Worm (Caenorhabditis elegans) whole organism, young adult: ENCODE measurements around the gene nkcc-1.
A peak's percentile ranks its signal among the peaks of the same experiment; 100 is the strongest.

Experiments used
- aptf-3 ChIP-seq: fragments of 200-800 bp; sonication (Bioruptor generic); IDR thresholded peaks from 2 replicates; pipeline ENCODE4 v1.3.6; 2022; ENCODE audit warnings: missing genetic modification characterization, missing compliant biosample characterization
- athp-1 ChIP-seq: sonication (generic microtip); optimal IDR thresholded peaks from 2 replicates; lab custom pipeline; 2017; ENCODE audit warnings: mild to moderate bottlenecking, missing genetic modification characterization, missing compliant biosample characterization
- chd-7 ChIP-seq: sonication (generic microtip); optimal IDR thresholded peaks from 2 replicates; lab custom pipeline; 2016; ENCODE audit warnings: mild to moderate bottlenecking, missing genetic modification characterization, moderate library complexity, missing compliant biosample characterization
- efl-1 ChIP-seq: fragments of 150-350 bp; optimal IDR thresholded peaks from 2 replicates; lab custom pipeline; 2014; ENCODE audit warnings: missing biosample characterization, missing genetic modification reagents, missing genetic modification characterization
- ets-4 ChIP-seq: fragments of 200-800 bp; sonication (Bioruptor generic); optimal IDR thresholded peaks from 2 replicates; lab custom pipeline; 2018; ENCODE audit warnings: mild to moderate bottlenecking, missing genetic modification characterization, missing compliant biosample characterization
- snpc-4 ChIP-seq, 5 experiments: fragments of 150-350 bp in 1 of 5; sonication (generic microtip) in 4 of 5; optimal IDR thresholded peaks; 2 replicates each; lab custom pipeline; 2014 to 2018; ENCODE audit warnings: missing genetic modification characterization in 5 of 5, missing biosample characterization in 3 of 5, antibody characterized with exemption in 2 of 5, mild to moderate bottlenecking in 2 of 5, missing compliant biosample characterization in 2 of 5, missing genotype in 2 of 5, moderate library complexity in 2 of 5, missing genetic modification reagents in 1 of 5
- sptf-2 ChIP-seq: fragments of 200-800 bp; sonication (Bioruptor generic); optimal IDR thresholded peaks from 2 replicates; lab custom pipeline; 2018; ENCODE audit warnings: mild to moderate bottlenecking, missing genetic modification characterization, missing compliant biosample characterization
- zim-3 ChIP-seq: sonication (generic microtip); optimal IDR thresholded peaks from 2 replicates; lab custom pipeline; 2017; ENCODE audit warnings: mild to moderate bottlenecking, missing genetic modification characterization, moderate library complexity, missing compliant biosample characterization
- ztf-28 ChIP-seq: fragments of 200-800 bp; sonication (Bioruptor generic); IDR thresholded peaks from 2 replicates; pipeline ENCODE4 v1.3.6; 2022; ENCODE audit warnings: missing genetic modification reagents, missing genetic modification characterization, missing compliant biosample characterization

DNA sequence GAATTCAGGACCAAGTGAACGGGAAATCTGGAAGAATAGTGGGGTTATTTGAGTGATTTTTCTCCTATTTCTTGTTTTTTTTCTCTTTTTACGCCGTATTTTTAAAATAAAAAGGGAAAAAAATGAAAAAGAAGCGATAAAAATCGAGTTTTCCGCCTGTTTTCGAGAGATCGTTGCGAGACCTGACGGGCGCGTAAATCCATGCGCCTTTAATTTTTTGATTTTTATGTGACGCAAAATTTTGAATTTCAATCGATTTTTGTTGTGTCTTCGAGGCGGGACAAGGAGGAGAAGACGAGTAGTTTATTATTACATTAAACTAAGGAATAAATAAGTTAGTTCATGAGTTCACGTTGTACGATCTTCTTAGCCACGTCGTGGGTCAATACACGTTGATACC lies 10.2 kb downstream of the nkcc-1 start:
- TF ChIP-seq chd-7 (tag; lab: Kevin White, UChicago), result no peak
- TF ChIP-seq ztf-28 (GFP tag; lab: Robert Waterston, UW), result no peak
- no peak for TF ChIP-seq ets-4 (GFP tag; lab: Kevin White, UChicago)
- no peak for TF ChIP-seq zim-3
- no peak for TF ChIP-seq snpc-4 (GFP tag; optimal IDR thresholded peaks at IDR 0.05; lab: Kevin White, UChicago)
- TF ChIP-seq snpc-4 (tag; optimal IDR thresholded peaks at IDR 0.05; lab: Kevin White, UChicago), result peak; percentile 22 to 90 (median 37)
- no peak for TF ChIP-seq efl-1 (GFP tag; lab: Kevin White, UChicago)
- TF ChIP-seq aptf-3, result no peak
- no peak for TF ChIP-seq sptf-2 (GFP tag; lab: Kevin White, UChicago)
- TF ChIP-seq athp-1 (tag; lab: Kevin White, UChicago), result no peak
